Worm (Caenorhabditis elegans): Measurements from ENCODE around the gene F54D5.24.
A peak's percentile ranks its signal among the peaks of the same experiment; 100 is the strongest.

F54D5.24 gene

ce11 chrII:11535924-11536323 lies 19.8 kb upstream of the F54D5.24 start:
- no peak for TF ChIP-seq ztf-23 (GFP tag; IDR thresholded peaks at IDR 0.05)
- no peak for TF ChIP-seq klf-2 (GFP tag; conservative IDR thresholded peaks at IDR 0.05)
- TF ChIP-seq tab-1 (GFP tag; IDR thresholded peaks at IDR 0.05), result no peak
- TF ChIP-seq med-1 (GFP tag; optimal IDR thresholded peaks at IDR 0.05; ENCODE audit: insufficient read depth), result no peak
- TF ChIP-seq ztf-29 (GFP tag; IDR thresholded peaks at IDR 0.05), result no peak

DNA sequence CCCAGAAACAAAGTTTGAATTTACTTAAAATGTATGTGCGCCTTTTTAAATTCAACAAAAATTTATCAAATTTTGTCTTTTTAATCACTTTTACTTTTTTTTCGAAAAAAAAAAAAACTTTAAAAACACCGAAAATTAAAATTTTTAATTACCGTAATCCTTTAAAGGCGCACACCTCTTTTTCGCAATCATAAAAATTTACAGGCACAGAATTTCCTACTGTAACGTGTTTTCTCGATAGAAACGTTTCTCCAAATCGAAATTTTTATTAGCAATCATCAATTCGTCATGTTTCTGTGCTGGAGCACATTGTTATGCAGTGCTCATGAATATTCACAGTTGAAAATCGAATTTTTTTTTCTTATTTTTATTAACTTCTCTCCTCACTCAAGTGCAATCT lies 19.2 kb upstream of the F54D5.24 start:
- TF ChIP-seq tab-1 (GFP tag; IDR thresholded peaks at IDR 0.05) (no peak), cog-1 (tag; optimal IDR thresholded peaks at IDR 0.05) (no peak), flt-1 (GFP tag; IDR thresholded peaks at IDR 0.05) (no peak)

- no peak for TF ChIP-seq cog-1 (tag; optimal IDR thresholded peaks at IDR 0.05)
- 0 out of 2 replicates have a peak, but pooled peaks have one; percentile 18 for TF ChIP-seq ztf-23 (GFP tag; IDR thresholded peaks at IDR 0.05)
Observed at ce11 chrII:11537115-11537514, 18.6 kb upstream of the F54D5.24 start.

DNA sequence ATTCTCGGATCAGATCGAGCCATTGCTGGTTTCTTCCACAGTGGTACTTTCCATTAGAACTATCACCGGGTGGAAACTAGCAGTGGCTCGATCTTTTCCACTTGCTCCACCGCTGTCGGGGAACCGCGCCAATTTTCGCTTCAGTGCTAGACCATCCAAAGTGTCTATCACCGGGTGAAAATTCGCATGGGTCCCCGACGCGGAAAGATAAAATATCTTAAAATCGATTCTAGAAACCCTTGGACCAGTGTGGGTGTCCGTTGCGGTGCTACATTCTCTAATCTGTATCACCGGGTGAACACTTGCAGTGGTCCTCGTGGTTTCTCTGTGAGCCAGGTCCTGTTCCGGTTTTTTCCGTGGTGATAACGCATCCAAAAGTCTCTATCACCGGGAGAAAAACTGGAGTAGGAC lies 18.1 kb upstream of the F54D5.24 start:
- TF ChIP-seq ztf-29 (GFP tag; IDR thresholded peaks at IDR 0.05) (no peak), T22C8.4 (GFP tag; IDR thresholded peaks at IDR 0.05) (peak; percentile 45; the same call in 1 of the 2 replicates), flt-1 (GFP tag; IDR thresholded peaks at IDR 0.05) (peak; percentile 76)

- TF ChIP-seq flt-1 (GFP tag; IDR thresholded peaks at IDR 0.05) (no peak), klf-2 (GFP tag; conservative IDR thresholded peaks at IDR 0.05) (no peak), tab-1 (GFP tag; IDR thresholded peaks at IDR 0.05) (no peak), ref-1 (GFP tag; conservative IDR thresholded peaks at IDR 0.05) (no peak), T22C8.4 (GFP tag; IDR thresholded peaks at IDR 0.05) (no peak), ztf-23 (GFP tag; IDR thresholded peaks at IDR 0.05) (no peak), ztf-29 (GFP tag; IDR thresholded peaks at IDR 0.05) (no peak), med-1 (GFP tag; optimal IDR thresholded peaks at IDR 0.05; ENCODE audit: insufficient read depth) (no peak)
Observed at ce11 chrII:11538741-11539140, 17.0 kb upstream of the F54D5.24 start, which contains the start of gene Y62F5A.9. Y62F5A.9 (minus strand) TSS chrII:11538841.

DNA sequence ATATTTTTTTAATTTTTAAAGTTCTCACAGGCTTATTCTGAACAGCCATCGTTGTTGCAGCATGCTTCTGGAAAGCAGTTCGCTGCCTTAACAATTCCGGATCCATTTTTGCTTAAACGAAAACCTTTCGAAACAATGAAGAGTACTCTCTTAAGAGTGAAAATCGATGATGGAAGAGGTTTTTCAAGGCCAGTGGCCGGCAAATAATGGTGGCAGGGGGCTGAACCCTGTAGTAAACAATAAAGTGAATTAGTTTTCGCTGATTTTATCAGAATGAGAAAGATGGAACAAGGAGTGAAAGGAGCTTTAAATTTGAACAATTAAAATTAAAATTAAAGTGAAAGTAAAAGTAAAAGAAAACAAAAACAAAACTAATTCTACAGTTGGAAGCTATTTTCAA lies 13.4 kb upstream of the F54D5.24 start, which contains the start of gene gtf-2E2:
Gene gtf-2E2, minus strand, starts transcription at position 111 of the 400 bp plus-strand sequence.
- TF ChIP-seq T22C8.4 (GFP tag; IDR thresholded peaks at IDR 0.05), result peak; percentile 62
- TF ChIP-seq ref-1 (GFP tag; conservative IDR thresholded peaks at IDR 0.05), result no peak

ce11 chrII:11542958-11543357 lies 12.8 kb upstream of the F54D5.24 start:
- TF ChIP-seq med-1 (GFP tag; optimal IDR thresholded peaks at IDR 0.05; ENCODE audit: insufficient read depth), result no peak
- no peak for TF ChIP-seq flt-1 (GFP tag; IDR thresholded peaks at IDR 0.05)
- TF ChIP-seq T22C8.4 (GFP tag; IDR thresholded peaks at IDR 0.05), result no peak
- TF ChIP-seq tab-1 (GFP tag; IDR thresholded peaks at IDR 0.05), result no peak
- no peak for TF ChIP-seq ref-1 (GFP tag; conservative IDR thresholded peaks at IDR 0.05)
- no peak for TF ChIP-seq ztf-23 (GFP tag; IDR thresholded peaks at IDR 0.05)
- no peak for TF ChIP-seq klf-2 (GFP tag; conservative IDR thresholded peaks at IDR 0.05)
- no peak for TF ChIP-seq ztf-29 (GFP tag; IDR thresholded peaks at IDR 0.05)
- TF ChIP-seq cog-1 (tag; optimal IDR thresholded peaks at IDR 0.05), result no peak

DNA sequence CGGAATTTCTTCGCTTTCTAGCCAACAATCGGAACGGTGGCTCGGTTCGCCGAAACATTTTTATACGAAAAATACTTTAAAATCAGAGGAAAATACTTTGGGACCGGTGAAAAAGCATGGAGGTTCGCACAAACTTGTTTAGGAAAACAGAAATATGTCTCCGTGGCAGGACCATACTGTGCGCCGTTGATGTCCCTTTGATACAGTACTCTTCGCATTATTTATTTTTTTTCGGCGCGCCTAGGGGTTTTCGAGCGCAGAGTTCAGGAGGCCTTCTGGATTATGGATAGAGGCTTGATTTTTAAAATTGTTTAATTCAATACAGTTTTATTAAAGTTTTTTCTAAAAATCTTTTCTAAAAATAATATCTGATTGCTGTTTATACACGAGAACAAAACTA lies 11.0 kb upstream of the F54D5.24 start, which contains the start of gene F54D5.9:
Gene F54D5.9, minus strand, starts transcription at position 115 of the 400 bp plus-strand sequence.
- TF ChIP-seq ref-1 (GFP tag; conservative IDR thresholded peaks at IDR 0.05) (no peak), cog-1 (tag; optimal IDR thresholded peaks at IDR 0.05) (no peak), med-1 (GFP tag; optimal IDR thresholded peaks at IDR 0.05; ENCODE audit: insufficient read depth) (no peak), ztf-23 (GFP tag; IDR thresholded peaks at IDR 0.05) (no peak), tab-1 (GFP tag; IDR thresholded peaks at IDR 0.05) (no peak), ztf-29 (GFP tag; IDR thresholded peaks at IDR 0.05) (no peak), T22C8.4 (GFP tag; IDR thresholded peaks at IDR 0.05) (no peak), klf-2 (GFP tag; conservative IDR thresholded peaks at IDR 0.05) (no peak), flt-1 (GFP tag; IDR thresholded peaks at IDR 0.05) (no peak)

DNA sequence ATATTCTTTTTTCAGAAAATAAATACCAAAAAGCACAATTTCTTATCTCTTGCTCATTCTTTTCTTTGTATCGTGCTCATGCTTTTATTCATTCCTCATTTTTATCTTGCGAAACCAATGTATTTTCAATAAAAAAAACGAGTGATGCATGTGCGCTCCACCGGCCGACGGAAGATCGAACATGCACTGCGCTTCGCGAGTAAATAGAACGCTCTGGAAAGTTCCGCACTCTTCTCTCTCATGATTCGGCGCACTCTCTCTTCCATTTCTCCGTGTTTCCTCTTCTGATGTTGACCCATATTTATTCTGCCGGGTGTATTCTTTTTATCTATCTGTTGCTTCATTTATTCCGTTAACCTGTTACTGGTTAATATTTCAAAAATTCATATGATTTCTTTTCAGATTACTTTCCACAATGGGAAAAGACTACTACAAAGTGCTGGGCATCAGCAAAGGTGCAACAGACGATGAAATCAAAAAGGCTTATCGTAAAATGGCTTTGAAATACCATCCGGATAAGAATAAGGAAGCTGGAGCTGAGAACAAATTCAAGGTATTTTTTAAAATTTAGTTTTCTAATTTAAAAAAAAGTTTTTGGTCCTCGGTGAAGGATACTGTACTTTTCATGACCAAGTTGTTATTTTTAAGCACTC lies 10.3 kb upstream of the F54D5.24 start, which contains the start of gene dnj-13:
Gene dnj-13, plus strand, starts transcription at position 403 of the 653 bp plus-strand sequence.
- no peak for TF ChIP-seq med-1 (GFP tag; optimal IDR thresholded peaks at IDR 0.05; ENCODE audit: insufficient read depth)
- no peak for TF ChIP-seq ztf-29 (GFP tag; IDR thresholded peaks at IDR 0.05)
- peak; percentile 49; the same call in 1 of the 2 replicates for TF ChIP-seq tab-1 (GFP tag; IDR thresholded peaks at IDR 0.05)
- TF ChIP-seq cog-1 (tag; optimal IDR thresholded peaks at IDR 0.05), result peak; percentile 88
- TF ChIP-seq flt-1 (GFP tag; IDR thresholded peaks at IDR 0.05), result peak; percentile 87
- peak; percentile 76 for TF ChIP-seq ztf-23 (GFP tag; IDR thresholded peaks at IDR 0.05)
- TF ChIP-seq T22C8.4 (GFP tag; IDR thresholded peaks at IDR 0.05), result peak; percentile 49; the same call in 1 of the 2 replicates
- no peak for TF ChIP-seq ref-1 (GFP tag; conservative IDR thresholded peaks at IDR 0.05)
- no peak for TF ChIP-seq klf-2 (GFP tag; conservative IDR thresholded peaks at IDR 0.05)

ce11 chrII:11545952-11546325 lies 9.8 kb upstream of the F54D5.24 start:
- TF ChIP-seq cog-1 (tag; optimal IDR thresholded peaks at IDR 0.05), result no peak
- TF ChIP-seq med-1 (GFP tag; optimal IDR thresholded peaks at IDR 0.05; ENCODE audit: insufficient read depth), result no peak
- TF ChIP-seq tab-1 (GFP tag; IDR thresholded peaks at IDR 0.05), result no peak
- no peak for TF ChIP-seq T22C8.4 (GFP tag; IDR thresholded peaks at IDR 0.05)
- no peak for TF ChIP-seq klf-2 (GFP tag; conservative IDR thresholded peaks at IDR 0.05)
- TF ChIP-seq flt-1 (GFP tag; IDR thresholded peaks at IDR 0.05), result no peak
- TF ChIP-seq ztf-23 (GFP tag; IDR thresholded peaks at IDR 0.05), result no peak
- no peak for TF ChIP-seq ztf-29 (GFP tag; IDR thresholded peaks at IDR 0.05)
- TF ChIP-seq ref-1 (GFP tag; conservative IDR thresholded peaks at IDR 0.05), result no peak

Data from whole organism, midembryonic.